Worm (Caenorhabditis elegans) whole organism, L4/young adult: Measurements from ENCODE around the gene fntb-1.

Experiments used
- W03F9.2 ChIP-seq: fragments of 150-350 bp; optimal IDR thresholded peaks from 2 replicates; lab custom pipeline; 2014; ENCODE audit warnings: missing biosample characterization, missing genetic modification characterization
- dao-5 ChIP-seq: sonication (generic microtip); optimal IDR thresholded peaks from 2 replicates; lab custom pipeline; 2016; ENCODE audit warnings: missing genotype, missing genetic modification characterization, moderate library complexity, missing compliant biosample characterization
- him-1 ChIP-seq: sonication (generic microtip); optimal IDR thresholded peaks from 2 replicates; lab custom pipeline; 2016; ENCODE audit warnings: missing genotype, missing genetic modification reagents, missing genetic modification characterization, missing compliant biosample characterization

- TF ChIP-seq dao-5 (tag; lab: Kevin White, UChicago), result no peak
- no peak for TF ChIP-seq him-1 (tag; lab: Kevin White, UChicago)
- TF ChIP-seq W03F9.2 (tag; lab: Kevin White, UChicago), result no peak
Measured at ce11 chrV:14493665-14494064, 46.2 kb downstream of the fntb-1 start.
